Worm (Caenorhabditis elegans) whole organism, young adult: Measurements from ENCODE around the gene ykt-6.

Source experiments
- B0035.1 ChIP-seq: sonication (generic microtip); optimal IDR thresholded peaks from 2 replicates; lab custom pipeline; 2016; ENCODE audit warnings: missing genetic modification characterization, mild to moderate bottlenecking, missing compliant biosample characterization, missing genotype, missing genetic modification reagents
- ZK185.1 ChIP-seq: sonication (generic microtip); optimal IDR thresholded peaks from 2 replicates; lab custom pipeline; 2016; ENCODE audit warnings: mild to moderate bottlenecking, missing genetic modification characterization, missing compliant biosample characterization; ENCODE audit not compliant: poor library complexity, severe bottlenecking
- madf-10 ChIP-seq: sonication (generic microtip); optimal IDR thresholded peaks from 2 replicates; lab custom pipeline; 2016; ENCODE audit warnings: mild to moderate bottlenecking, missing genetic modification characterization, missing compliant biosample characterization
- nfya-1 ChIP-seq: sonication (generic microtip); optimal IDR thresholded peaks from 2 replicates; lab custom pipeline; 2017; ENCODE audit warnings: antibody characterized with exemption, missing compliant biosample characterization, missing genetic modification characterization, borderline replicate concordance; ENCODE audit not compliant: insufficient read depth
- pha-4 ChIP-seq: fragments of 150-350 bp; sonication (generic microtip); optimal IDR thresholded peaks from 2 replicates; lab custom pipeline; 2014; ENCODE audit warnings: missing biosample characterization, missing genetic modification reagents, missing genetic modification characterization
- snpc-1.3 ChIP-seq: sonication (generic microtip); optimal IDR thresholded peaks from 2 replicates; lab custom pipeline; 2017; ENCODE audit warnings: missing genetic modification characterization, mild to moderate bottlenecking, missing compliant biosample characterization, antibody characterized with exemption, moderate library complexity, missing genotype, missing genetic modification reagents; ENCODE audit not compliant: insufficient read depth

ce11 chrIII:7317354-7317753 is 30.0 kb upstream of the ykt-6 start:
- TF ChIP-seq snpc-1.3, result no peak
- TF ChIP-seq B0035.1 (tag; lab: Kevin White, UChicago), result no peak
- TF ChIP-seq ZK185.1 (tag; lab: Kevin White, UChicago), result no peak
- TF ChIP-seq madf-10 (tag; lab: Kevin White, UChicago), result no peak
- no peak for TF ChIP-seq pha-4
- no peak for TF ChIP-seq nfya-1
